Worm (Caenorhabditis elegans) whole organism, L4 larva: ENCODE measurements around the gene F12D9.2.

Source experiments
- F26F4.8 ChIP-seq: fragments of 200-800 bp; sonication (Bioruptor generic); conservative IDR thresholded peaks from 2 replicates; pipeline ENCODE4 v1.3.6; 2022; ENCODE audit warnings: missing genetic modification characterization, missing compliant biosample characterization
- F44E2.7 ChIP-seq: fragments of 200-800 bp; sonication (Bioruptor generic); IDR thresholded peaks from 2 replicates; pipeline ENCODE4 v2.1.2; 2022; ENCODE audit warnings: missing genetic modification characterization, missing compliant biosample characterization
- R02D3.7 ChIP-seq: fragments of 150-350 bp; sonication (generic microtip); optimal IDR thresholded peaks from 3 replicates; lab custom pipeline; 2014; ENCODE audit warnings: missing biosample characterization, missing genetic modification characterization
- T26A8.4 ChIP-seq: fragments of 200-800 bp; sonication (Bioruptor generic); IDR thresholded peaks from 2 replicates; pipeline ENCODE4 v1.3.6; 2022; ENCODE audit warnings: missing genetic modification characterization, missing compliant biosample characterization
- Y48G9A.11 ChIP-seq: fragments of 200-800 bp; sonication (Bioruptor generic); IDR thresholded peaks from 2 replicates; pipeline ENCODE4 v1.3.6; 2022; ENCODE audit warnings: missing genetic modification reagents, missing genetic modification characterization, missing compliant biosample characterization
- Y5F2A.4 ChIP-seq: fragments of 200-800 bp; sonication (Bioruptor generic); optimal IDR thresholded peaks from 2 replicates; lab custom pipeline; 2018; ENCODE audit warnings: mild to moderate bottlenecking, missing genetic modification characterization, missing compliant biosample characterization
- ZK337.2 ChIP-seq: fragments of 200-800 bp; sonication (Bioruptor generic); IDR thresholded peaks from 2 replicates; pipeline ENCODE4 v1.3.6; 2022; ENCODE audit warnings: missing genetic modification reagents, missing genetic modification characterization, missing compliant biosample characterization
- ZK546.5 ChIP-seq, 2 experiments: sonication (generic microtip); optimal IDR thresholded peaks; 2 replicates each; lab custom pipeline; 2017; ENCODE audit warnings: missing biosample characterization in 2 of 2, missing genetic modification characterization in 2 of 2
- aha-1 ChIP-seq: fragments of 150-350 bp; peaks from one replicate; lab custom pipeline; 2014; ENCODE audit warnings: missing biosample characterization, missing genetic modification characterization
- aly-2 ChIP-seq: sonication (generic microtip); optimal IDR thresholded peaks from 2 replicates; lab custom pipeline; 2018; ENCODE audit warnings: missing biosample characterization, missing genetic modification characterization
- attf-4 ChIP-seq: sonication (generic microtip); optimal IDR thresholded peaks from 3 replicates; lab custom pipeline; 2017; ENCODE audit warnings: missing biosample characterization, missing genetic modification characterization
- ceh-44 ChIP-seq: fragments of 200-800 bp; sonication (Bioruptor generic); IDR thresholded peaks from 2 replicates; pipeline ENCODE4 v1.3.6; 2022; ENCODE audit warnings: missing genetic modification reagents, missing genetic modification characterization, missing compliant biosample characterization
- ceh-82 ChIP-seq: sonication (generic microtip); optimal IDR thresholded peaks from 2 replicates; lab custom pipeline; 2017; ENCODE audit warnings: missing biosample characterization, missing genetic modification characterization
- daf-12 ChIP-seq: fragments of 150-350 bp; optimal IDR thresholded peaks from 2 replicates; lab custom pipeline; 2014; ENCODE audit warnings: missing biosample characterization, missing genetic modification reagents, missing genetic modification characterization
- daf-16 ChIP-seq, 3 experiments: sonication (generic microtip); optimal IDR thresholded peaks; 2 replicates each; lab custom pipeline; 2016 to 2017; ENCODE audit warnings: missing genetic modification characterization in 3 of 3, missing genetic modification reagents in 3 of 3, mild to moderate bottlenecking in 2 of 3, missing compliant biosample characterization in 2 of 3, missing biosample characterization in 1 of 3, moderate library complexity in 1 of 3
- daf-8 ChIP-seq: fragments of 200-800 bp; sonication (Bioruptor generic); IDR thresholded peaks from 2 replicates; pipeline ENCODE4 v1.3.6; 2022; ENCODE audit warnings: missing genetic modification characterization, missing compliant biosample characterization
- dmd-8 ChIP-seq: fragments of 200-800 bp; sonication (Bioruptor generic); IDR thresholded peaks from 2 replicates; pipeline ENCODE4 v1.3.6; 2022; ENCODE audit warnings: missing genetic modification characterization, missing compliant biosample characterization
- egl-27 ChIP-seq: sonication (generic microtip); optimal IDR thresholded peaks from 3 replicates; lab custom pipeline; 2017; ENCODE audit warnings: missing biosample characterization, missing genetic modification reagents, missing genetic modification characterization
- egl-43 ChIP-seq: fragments of 200-800 bp; sonication (Bioruptor generic); IDR thresholded peaks from 2 replicates; pipeline ENCODE4 v1.3.6; 2022; ENCODE audit warnings: missing genetic modification reagents, missing genetic modification characterization, missing compliant biosample characterization
- fos-1 ChIP-seq: fragments of 150-350 bp; optimal IDR thresholded peaks from 2 replicates; lab custom pipeline; 2014; ENCODE audit warnings: missing biosample characterization, missing genetic modification characterization
- hlh-30 ChIP-seq: sonication (generic microtip); optimal IDR thresholded peaks from 2 replicates; lab custom pipeline; 2017; ENCODE audit warnings: antibody characterized with exemption, mild to moderate bottlenecking, missing genetic modification characterization, missing compliant biosample characterization; ENCODE audit not compliant: insufficient read depth
- hmg-1.1 ChIP-seq: fragments of 200-800 bp; sonication (Bioruptor generic); IDR thresholded peaks from 2 replicates; pipeline ENCODE4 v1.3.6; 2022; ENCODE audit warnings: missing genetic modification reagents, missing genetic modification characterization, missing compliant biosample characterization
- lim-7 ChIP-seq: fragments of 200-800 bp; sonication (Bioruptor generic); IDR thresholded peaks from 2 replicates; pipeline ENCODE4 v1.3.6; 2022; ENCODE audit warnings: missing genetic modification characterization, missing compliant biosample characterization
- lin-38 ChIP-seq: fragments of 200-800 bp; sonication (Bioruptor generic); IDR thresholded peaks from 2 replicates; pipeline ENCODE4 v1.3.6; 2022; ENCODE audit warnings: missing genetic modification reagents, missing genetic modification characterization, missing compliant biosample characterization
- lin-39 ChIP-seq: fragments of 150-350 bp; optimal IDR thresholded peaks from 2 replicates; lab custom pipeline; 2014; ENCODE audit warnings: missing biosample characterization, missing genetic modification reagents, missing genetic modification characterization
- madf-9 ChIP-seq: fragments of 200-800 bp; sonication (Bioruptor generic); conservative IDR thresholded peaks from 2 replicates; pipeline ENCODE4 v1.3.6; 2022; ENCODE audit warnings: missing genetic modification reagents, missing genetic modification characterization, missing compliant biosample characterization
- mep-1 ChIP-seq: fragments of 150-350 bp; sonication (generic microtip); optimal IDR thresholded peaks from 3 replicates; lab custom pipeline; 2014; ENCODE audit warnings: missing biosample characterization, missing genetic modification characterization
- mes-2 ChIP-seq: sonication (generic microtip); optimal IDR thresholded peaks from 2 replicates; lab custom pipeline; 2016; ENCODE audit warnings: missing genotype, mild to moderate bottlenecking, missing genetic modification characterization, missing compliant biosample characterization; ENCODE audit not compliant: poor library complexity, severe bottlenecking
- mxl-2 ChIP-seq: fragments of 200-800 bp; sonication (Bioruptor generic); conservative IDR thresholded peaks from 2 replicates; pipeline ENCODE4 v1.3.6; 2022; ENCODE audit warnings: missing genetic modification reagents, missing genetic modification characterization, missing compliant biosample characterization
- mxl-3 ChIP-seq: fragments of 200-800 bp; sonication (Bioruptor generic); optimal IDR thresholded peaks from 2 replicates; lab custom pipeline; 2018; ENCODE audit warnings: mild to moderate bottlenecking, missing genetic modification characterization, missing compliant biosample characterization
- nhr-102 ChIP-seq: sonication (generic microtip); optimal IDR thresholded peaks from 2 replicates; lab custom pipeline; 2016; ENCODE audit warnings: mild to moderate bottlenecking, missing genetic modification characterization, moderate library complexity, missing compliant biosample characterization
- nhr-28 ChIP-seq: fragments of 150-350 bp; optimal IDR thresholded peaks from 2 replicates; lab custom pipeline; 2014; ENCODE audit warnings: missing biosample characterization, missing genetic modification characterization
- nhr-41 ChIP-seq: fragments of 200-800 bp; sonication (Bioruptor generic); IDR thresholded peaks from 2 replicates; pipeline ENCODE4 v1.3.6; 2022; ENCODE audit warnings: missing genetic modification reagents, missing genetic modification characterization, missing compliant biosample characterization
- nhr-48 ChIP-seq: sonication (generic microtip); optimal IDR thresholded peaks from 2 replicates; lab custom pipeline; 2016; ENCODE audit warnings: mild to moderate bottlenecking, missing genetic modification characterization, missing compliant biosample characterization
- nhr-6 ChIP-seq: fragments of 150-350 bp; optimal IDR thresholded peaks from 2 replicates; lab custom pipeline; 2014; ENCODE audit warnings: missing biosample characterization, missing genetic modification characterization
- pha-4 ChIP-seq, 2 experiments: fragments of 150-350 bp in 1 of 2; fragments of 200-800 bp in 1 of 2; sonication (Bioruptor generic) in 1 of 2; IDR thresholded peaks in 1 of 2; optimal IDR thresholded peaks in 1 of 2; 2 replicates each; pipeline versions ENCODE4 v1.3.6 to Lab custom; 2014 to 2022; ENCODE audit warnings: missing genetic modification characterization in 2 of 2, missing genetic modification reagents in 2 of 2, missing biosample characterization in 1 of 2, missing compliant biosample characterization in 1 of 2
- rbr-2 ChIP-seq: sonication (generic microtip); optimal IDR thresholded peaks from 2 replicates; lab custom pipeline; 2016; ENCODE audit warnings: missing genotype, missing genetic modification characterization, missing compliant biosample characterization
- saeg-2 ChIP-seq: fragments of 200-800 bp; sonication (Bioruptor generic); IDR thresholded peaks from 2 replicates; pipeline ENCODE4 v1.3.6; 2022; ENCODE audit warnings: missing genetic modification reagents, missing genetic modification characterization, missing compliant biosample characterization
- sdz-12 ChIP-seq: fragments of 200-800 bp; sonication (Bioruptor generic); optimal IDR thresholded peaks from 2 replicates; lab custom pipeline; 2018; ENCODE audit warnings: mild to moderate bottlenecking, missing genetic modification characterization, missing compliant biosample characterization
- snpc-1.2 ChIP-seq: fragments of 200-800 bp; sonication (Bioruptor generic); IDR thresholded peaks from 2 replicates; pipeline ENCODE4 v1.3.6; 2022; ENCODE audit warnings: missing genetic modification reagents, missing genetic modification characterization, missing compliant biosample characterization
- spr-3 ChIP-seq: fragments of 200-800 bp; sonication (Bioruptor generic); optimal IDR thresholded peaks from 2 replicates; lab custom pipeline; 2018; ENCODE audit warnings: mild to moderate bottlenecking, missing genetic modification characterization, missing compliant biosample characterization
- tra-1 ChIP-seq: fragments of 200-800 bp; sonication (Bioruptor generic); IDR thresholded peaks from 2 replicates; pipeline ENCODE4 v1.3.6; 2022; ENCODE audit warnings: missing genetic modification reagents, missing genetic modification characterization, missing compliant biosample characterization
- unc-39 ChIP-seq: sonication (generic microtip); optimal IDR thresholded peaks from 2 replicates; lab custom pipeline; 2017; ENCODE audit warnings: missing biosample characterization, missing genetic modification characterization
- zfp-3 ChIP-seq: fragments of 200-800 bp; sonication (Bioruptor generic); conservative IDR thresholded peaks from 2 replicates; pipeline ENCODE4 v1.3.6; 2022; ENCODE audit warnings: missing genetic modification reagents, missing genetic modification characterization, missing compliant biosample characterization
- zip-11 ChIP-seq: fragments of 200-800 bp; sonication (Bioruptor generic); IDR thresholded peaks from 2 replicates; pipeline ENCODE4 v1.3.6; 2022; ENCODE audit warnings: missing genetic modification characterization, missing compliant biosample characterization

The F12D9.2 gene

DNA sequence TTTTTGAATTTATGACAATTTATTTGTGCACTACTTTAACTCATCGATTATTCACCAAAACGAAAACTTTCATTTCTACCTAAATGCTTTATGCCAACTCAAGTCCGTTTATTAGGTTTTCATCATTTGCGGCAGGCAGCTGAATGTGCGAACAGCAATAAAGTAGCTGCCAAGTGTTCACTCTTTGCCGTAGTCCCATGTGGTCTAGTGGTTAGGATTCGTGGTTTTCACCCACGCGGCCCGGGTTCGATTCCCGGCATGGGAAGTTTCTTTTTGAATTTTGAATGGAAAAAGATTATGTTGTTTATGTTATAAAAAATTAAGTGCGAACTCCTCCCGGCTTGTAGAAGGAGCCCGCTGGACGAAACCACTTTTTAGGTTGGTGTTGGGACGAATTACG, 610 bp downstream of the F12D9.2 start (continued):
- TF ChIP-seq snpc-1.2 (GFP tag; lab: Robert Waterston, UW) (peak; percentile 92), aly-2 (tag; lab: Kevin White, UChicago) (no peak)

DNA sequence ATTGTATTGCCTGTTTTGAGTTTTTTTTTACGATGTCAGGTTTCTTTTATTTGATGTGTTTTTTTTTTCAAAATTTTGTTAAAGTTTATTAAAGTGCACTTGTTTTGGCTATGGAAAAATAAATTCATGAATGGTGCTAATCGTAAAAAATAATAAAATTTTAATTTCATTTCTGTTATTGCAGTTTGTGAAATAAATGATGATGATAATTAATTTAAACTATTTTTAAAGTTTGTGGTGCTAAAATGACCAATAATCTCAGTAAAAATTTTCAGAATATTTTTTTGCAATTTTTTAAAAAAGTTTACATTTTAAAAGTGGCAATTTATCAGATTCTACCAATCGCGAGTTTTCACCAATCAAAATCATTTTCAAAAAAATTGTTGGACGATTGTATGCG, 3.1 kb downstream of the F12D9.2 start, which contains the start of gene stg-2:
Gene stg-2, minus strand, starts transcription at position 101 of the 400 bp plus-strand sequence.
- TF ChIP-seq zip-11 (GFP tag; lab: Robert Waterston, UW) (no peak), tra-1 (GFP tag; lab: Robert Waterston, UW) (no peak), ZK546.5 (tag; optimal IDR thresholded peaks at IDR 0.05; lab: Kevin White, UChicago) (no peak)

DNA sequence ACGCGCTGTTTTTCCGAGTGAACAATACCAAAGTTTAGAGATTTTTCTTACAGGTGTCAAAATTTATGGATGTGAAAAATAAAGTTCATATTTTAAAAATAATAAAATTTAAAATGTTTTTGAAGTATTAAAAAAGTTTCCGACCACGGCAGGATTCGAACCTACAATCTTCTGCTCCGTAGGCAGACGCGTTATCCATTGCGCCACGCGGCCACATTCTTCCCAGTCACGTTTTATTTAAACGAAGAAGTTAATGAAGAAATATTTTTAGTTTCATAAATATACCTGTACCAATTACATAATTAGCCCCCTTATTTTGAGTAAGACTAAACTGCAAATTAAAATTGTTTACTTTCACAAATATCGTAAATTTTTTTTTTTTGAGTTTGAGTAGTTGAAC, 6.2 kb downstream of the F12D9.2 start:
- 0 out of 2 replicates have a peak, but pooled peaks have one; percentile 19 for TF ChIP-seq zfp-3 (GFP tag; lab: Robert Waterston, UW)
- no peak for TF ChIP-seq hlh-30 (tag; lab: Kevin White, UChicago)
- peak; percentile 34 for TF ChIP-seq mep-1 (tag; lab: Kevin White, UChicago)
- no peak for TF ChIP-seq sdz-12 (GFP tag; lab: Kevin White, UChicago)
- no peak for TF ChIP-seq saeg-2
- TF ChIP-seq lin-38 (GFP tag; lab: Robert Waterston, UW), result peak; percentile 70
- peak; percentile 79 for TF ChIP-seq pha-4 (GFP tag; IDR thresholded peaks at IDR 0.05; lab: Robert Waterston, UW)
- TF ChIP-seq pha-4 (tag; optimal IDR thresholded peaks at IDR 0.05; lab: Kevin White, UChicago), result no peak
- TF ChIP-seq T26A8.4, result no peak
- TF ChIP-seq hmg-1.1 (GFP tag; lab: Robert Waterston, UW), result 0 out of 2 replicates have a peak, but pooled peaks have one; percentile 10
- no peak for TF ChIP-seq nhr-41 (GFP tag; lab: Robert Waterston, UW)
- no peak for TF ChIP-seq ZK546.5 (tag; optimal IDR thresholded peaks at IDR 0.05; lab: Kevin White, UChicago)
- peak; percentile 80 for TF ChIP-seq dmd-8 (GFP tag; lab: Robert Waterston, UW)
- peak; percentile 21 for TF ChIP-seq nhr-48 (tag; lab: Kevin White, UChicago)
- TF ChIP-seq F44E2.7 (GFP tag; lab: Robert Waterston, UW), result no peak
- no peak for TF ChIP-seq mxl-2 (GFP tag; lab: Robert Waterston, UW)
- TF ChIP-seq nhr-28 (tag; lab: Kevin White, UChicago), result no peak
- TF ChIP-seq ceh-44, result peak; percentile 65
- 0 out of 2 replicates have a peak, but pooled peaks have one; percentile 45 for TF ChIP-seq F26F4.8 (GFP tag; lab: Robert Waterston, UW)
- no peak for TF ChIP-seq mxl-3 (GFP tag; lab: Kevin White, UChicago)
- TF ChIP-seq lin-39 (tag; lab: Kevin White, UChicago), result no peak
- peak; percentile 34 for TF ChIP-seq aha-1 (tag; lab: Kevin White, UChicago)
- no peak for TF ChIP-seq spr-3 (GFP tag; lab: Kevin White, UChicago)
- TF ChIP-seq egl-27 (tag; lab: Kevin White, UChicago), result no peak
- no peak for TF ChIP-seq daf-12
- peak; percentile 65 for TF ChIP-seq mes-2
- peak; percentile 9 to 81 for TF ChIP-seq daf-16 (GFP tag; optimal IDR thresholded peaks at IDR 0.05; lab: Kevin White, UChicago)
- peak; percentile 57 for TF ChIP-seq daf-16 (tag; optimal IDR thresholded peaks at IDR 0.05; lab: Kevin White, UChicago)
- no peak for TF ChIP-seq zip-11 (GFP tag; lab: Robert Waterston, UW)
- TF ChIP-seq nhr-6 (tag; lab: Kevin White, UChicago), result no peak
- peak; percentile 49 for TF ChIP-seq nhr-102 (tag; lab: Kevin White, UChicago)
- no peak for TF ChIP-seq madf-9
- TF ChIP-seq daf-8 (GFP tag; lab: Robert Waterston, UW), result no peak
- no peak for TF ChIP-seq attf-4
- TF ChIP-seq R02D3.7 (tag; lab: Kevin White, UChicago), result no peak
- no peak for TF ChIP-seq rbr-2 (tag; lab: Kevin White, UChicago)
- TF ChIP-seq Y48G9A.11 (GFP tag; lab: Robert Waterston, UW), result 0 out of 2 replicates have a peak, but pooled peaks have one; percentile 14
- no peak for TF ChIP-seq ZK337.2 (GFP tag; lab: Robert Waterston, UW)
- peak; percentile 78 for TF ChIP-seq lim-7 (GFP tag; lab: Robert Waterston, UW)
- no peak for TF ChIP-seq fos-1 (tag; lab: Kevin White, UChicago)
- no peak for TF ChIP-seq unc-39 (tag; lab: Kevin White, UChicago)
- peak; percentile 20 for TF ChIP-seq Y5F2A.4 (GFP tag; lab: Kevin White, UChicago)
- TF ChIP-seq ceh-82 (tag; lab: Kevin White, UChicago), result no peak
- TF ChIP-seq tra-1 (GFP tag; lab: Robert Waterston, UW), result peak; percentile 80; the same call in 1 of the 2 replicates
- TF ChIP-seq egl-43 (GFP tag; lab: Robert Waterston, UW), result peak; percentile 67; the same call in 1 of the 2 replicates
